Worm (Caenorhabditis elegans) whole organism, early embryonic: ENCODE measurements around the gene D1014.5.

Experiments used
- B0310.2 ChIP-seq: sonication (generic microtip); optimal IDR thresholded peaks from 2 replicates; lab custom pipeline; 2016; ENCODE audit warnings: mild to moderate bottlenecking, missing genetic modification characterization, missing compliant biosample characterization
- aly-1 ChIP-seq: sonication (generic microtip); optimal IDR thresholded peaks from 2 replicates; lab custom pipeline; 2016; ENCODE audit warnings: missing genetic modification characterization, missing compliant biosample characterization
- ama-1 ChIP-seq: fragments of 150-350 bp; optimal IDR thresholded peaks from 2 replicates; lab custom pipeline; 2014
- ceh-36 ChIP-seq: sonication (generic microtip); optimal IDR thresholded peaks from 2 replicates; lab custom pipeline; 2016; ENCODE audit warnings: missing genetic modification characterization, inconsistent platforms, missing compliant biosample characterization
- flt-1 ChIP-seq: fragments of 200-800 bp; sonication (Bioruptor generic); IDR thresholded peaks from 2 replicates; pipeline ENCODE4 v1.3.6; 2022; ENCODE audit warnings: missing genetic modification characterization, missing compliant biosample characterization
- hmbx-1 ChIP-seq: sonication (generic microtip); optimal IDR thresholded peaks from 2 replicates; lab custom pipeline; 2016; ENCODE audit warnings: mild to moderate bottlenecking, missing genetic modification characterization, missing compliant biosample characterization
- hmg-4 ChIP-seq: fragments of 200-800 bp; sonication (Bioruptor generic); optimal IDR thresholded peaks from 2 replicates; lab custom pipeline; 2018; ENCODE audit warnings: mild to moderate bottlenecking, missing genetic modification characterization, missing compliant biosample characterization
- hnd-1 ChIP-seq: sonication (generic microtip); optimal IDR thresholded peaks from 2 replicates; lab custom pipeline; 2016; ENCODE audit warnings: missing genetic modification characterization, missing compliant biosample characterization
- pes-1 ChIP-seq: fragments of 200-800 bp; sonication (Bioruptor generic); IDR thresholded peaks from 2 replicates; pipeline ENCODE4 v1.3.6; 2022; ENCODE audit warnings: missing genetic modification reagents, missing genetic modification characterization, missing compliant biosample characterization
- scrt-1 ChIP-seq: fragments of 200-800 bp; sonication (Bioruptor generic); IDR thresholded peaks from 2 replicates; pipeline ENCODE4 v1.3.6; 2022; ENCODE audit warnings: missing genetic modification characterization, missing compliant biosample characterization
- tbx-11 ChIP-seq: fragments of 200-800 bp; sonication (Bioruptor generic); IDR thresholded peaks from 2 replicates; pipeline ENCODE4 v1.3.6; 2022; ENCODE audit warnings: missing genetic modification characterization, missing compliant biosample characterization
- tbx-37 ChIP-seq: fragments of 200-800 bp; sonication (Bioruptor generic); conservative IDR thresholded peaks from 2 replicates; pipeline ENCODE4 v1.3.6; 2022; ENCODE audit warnings: missing genetic modification reagents, missing genetic modification characterization, missing compliant biosample characterization
- tra-4 ChIP-seq: sonication (generic microtip); optimal IDR thresholded peaks from 2 replicates; lab custom pipeline; 2017; ENCODE audit warnings: missing genetic modification characterization, missing compliant biosample characterization

DNA sequence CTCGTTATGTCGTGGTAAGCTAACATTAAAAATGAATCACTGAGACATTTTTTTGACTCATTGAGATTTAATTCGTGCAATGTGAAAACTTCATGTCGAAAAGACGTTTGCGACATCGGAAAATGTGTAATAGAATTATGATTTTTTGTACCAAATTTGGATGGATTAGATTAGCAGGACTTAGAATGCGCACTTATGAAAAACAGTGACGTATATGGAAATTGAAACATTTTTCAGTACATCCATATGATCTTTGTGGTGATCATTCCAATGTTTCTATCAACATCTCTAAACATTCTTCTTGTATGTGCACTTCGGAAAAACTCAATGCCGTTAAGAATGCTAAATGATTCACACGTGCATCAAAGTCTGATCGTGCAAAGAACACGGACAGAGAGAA is 21.0 kb downstream of the D1014.5 start:
- no peak for TF ChIP-seq pes-1 (GFP tag; lab: Robert Waterston, UW)
- TF ChIP-seq tbx-37 (GFP tag; lab: Robert Waterston, UW), result no peak
- TF ChIP-seq flt-1 (GFP tag; lab: Robert Waterston, UW), result no peak
- no peak for TF ChIP-seq hmg-4 (GFP tag; lab: Kevin White, UChicago)
- no peak for TF ChIP-seq tra-4 (tag; lab: Kevin White, UChicago)
- TF ChIP-seq aly-1 (tag; lab: Kevin White, UChicago), result no peak
- TF ChIP-seq ama-1 (lab: Kevin White, UChicago), result no peak
- TF ChIP-seq ceh-36, result no peak
- no peak for TF ChIP-seq hmbx-1 (tag; lab: Kevin White, UChicago)
- TF ChIP-seq hnd-1, result no peak
- no peak for TF ChIP-seq tbx-11 (GFP tag; lab: Robert Waterston, UW)
- no peak for TF ChIP-seq scrt-1 (GFP tag; lab: Robert Waterston, UW)
- no peak for TF ChIP-seq B0310.2
